Worm (Caenorhabditis elegans) whole organism, midembryonic: ENCODE results near the gene srx-62.

Experiments
- T22C8.4 ChIP-seq: fragments of 200-800 bp; sonication (Bioruptor generic); IDR thresholded peaks from 2 replicates; pipeline ENCODE4 v1.3.6; 2022; ENCODE audit warnings: missing genetic modification characterization, missing compliant biosample characterization
- cog-1 ChIP-seq: sonication (generic microtip); optimal IDR thresholded peaks from 2 replicates; lab custom pipeline; 2016; ENCODE audit warnings: missing genetic modification characterization, missing compliant biosample characterization
- flt-1 ChIP-seq: fragments of 200-800 bp; sonication (Bioruptor generic); IDR thresholded peaks from 2 replicates; pipeline ENCODE4 v1.3.6; 2022; ENCODE audit warnings: missing genetic modification characterization, missing compliant biosample characterization
- klf-2 ChIP-seq: fragments of 200-800 bp; sonication (Bioruptor generic); conservative IDR thresholded peaks from 2 replicates; pipeline ENCODE4 v1.3.6; 2022; ENCODE audit warnings: missing genetic modification reagents, missing genetic modification characterization, missing compliant biosample characterization
- med-1 ChIP-seq: sonication (generic microtip); optimal IDR thresholded peaks from 2 replicates; lab custom pipeline; 2017; ENCODE audit warnings: missing genetic modification characterization, mild to moderate bottlenecking, missing compliant biosample characterization, antibody characterized with exemption, missing genetic modification reagents; ENCODE audit not compliant: insufficient read depth
- ref-1 ChIP-seq: fragments of 200-800 bp; sonication (Bioruptor generic); conservative IDR thresholded peaks from 2 replicates; pipeline ENCODE4 v1.3.6; 2022; ENCODE audit warnings: missing genetic modification reagents, missing genetic modification characterization, missing compliant biosample characterization
- tab-1 ChIP-seq: fragments of 200-800 bp; sonication (Bioruptor generic); IDR thresholded peaks from 2 replicates; pipeline ENCODE4 v1.3.6; 2022; ENCODE audit warnings: missing genetic modification characterization, missing compliant biosample characterization
- ztf-23 ChIP-seq: fragments of 200-800 bp; sonication (Bioruptor generic); IDR thresholded peaks from 2 replicates; pipeline ENCODE4 v1.3.6; 2022; ENCODE audit warnings: missing genetic modification reagents, missing genetic modification characterization, missing compliant biosample characterization
- ztf-29 ChIP-seq: fragments of 200-800 bp; sonication (Bioruptor generic); IDR thresholded peaks from 2 replicates; pipeline ENCODE4 v1.3.6; 2022; ENCODE audit warnings: missing genetic modification reagents, missing genetic modification characterization, missing compliant biosample characterization

Gene srx-62

ce11 chrV:3979053-3979452, 16.7 kb downstream of the srx-62 start, which contains the start of gene nlp-34:
TSS of gene nlp-34 (minus strand) at chrV:3979134.
- TF ChIP-seq tab-1 (GFP tag; lab: Robert Waterston, UW), result no peak
- no peak for TF ChIP-seq med-1 (GFP tag; lab: Kevin White, UChicago)
- TF ChIP-seq cog-1 (tag; lab: Kevin White, UChicago), result no peak
- TF ChIP-seq flt-1, result no peak
- no peak for TF ChIP-seq klf-2 (GFP tag; lab: Robert Waterston, UW)
- TF ChIP-seq ref-1 (GFP tag; lab: Robert Waterston, UW), result no peak
- no peak for TF ChIP-seq ztf-23
- TF ChIP-seq T22C8.4, result no peak
- no peak for TF ChIP-seq ztf-29 (GFP tag; lab: Robert Waterston, UW)

DNA sequence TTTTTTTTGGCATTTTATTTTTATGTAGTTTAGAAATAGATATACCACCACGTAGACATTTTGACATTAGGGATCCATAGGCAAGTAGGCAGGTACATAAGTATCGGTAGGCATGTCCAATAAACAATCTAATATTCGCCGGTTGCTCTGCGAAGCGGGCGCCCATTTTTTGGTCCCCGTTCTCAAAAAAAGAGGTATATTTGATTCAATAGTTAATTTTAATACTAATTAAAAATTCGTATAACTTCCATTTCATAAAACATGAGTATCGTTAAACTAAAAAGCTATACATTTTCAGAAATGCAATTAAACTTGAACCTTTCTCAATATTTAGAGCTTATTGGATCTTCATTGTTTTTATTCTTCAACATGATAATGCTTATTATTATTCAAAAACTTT, 18.8 kb downstream of the srx-62 start, which contains the start of gene str-83:
str-83 (plus strand) TSS at position 301 of the 400 bp plus-strand sequence.
- no peak for TF ChIP-seq ztf-23
- no peak for TF ChIP-seq med-1 (GFP tag; lab: Kevin White, UChicago)
- TF ChIP-seq cog-1 (tag; lab: Kevin White, UChicago), result no peak
- TF ChIP-seq T22C8.4, result no peak
- TF ChIP-seq flt-1, result no peak
- no peak for TF ChIP-seq ref-1 (GFP tag; lab: Robert Waterston, UW)
- no peak for TF ChIP-seq ztf-29 (GFP tag; lab: Robert Waterston, UW)
- no peak for TF ChIP-seq klf-2 (GFP tag; lab: Robert Waterston, UW)
- TF ChIP-seq tab-1 (GFP tag; lab: Robert Waterston, UW), result no peak

DNA sequence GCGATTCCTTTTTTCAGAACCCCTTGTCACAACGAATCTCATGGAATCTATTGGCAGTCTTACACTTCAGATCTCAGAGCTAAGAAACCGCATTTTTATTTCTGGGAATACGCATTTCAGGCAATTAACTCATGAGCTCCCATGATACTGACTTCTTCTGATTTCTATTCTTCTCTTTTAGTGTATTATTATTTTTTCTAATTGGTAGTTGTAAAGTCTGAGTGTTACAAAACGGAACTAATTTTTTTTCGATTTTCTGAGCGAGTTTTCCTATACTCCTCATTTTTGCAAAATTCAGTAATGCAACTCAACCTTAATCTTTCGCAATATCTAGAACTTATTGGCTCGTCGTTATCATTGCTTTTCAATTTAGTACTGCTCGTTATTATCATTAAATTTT, 21.4 kb downstream of the srx-62 start, which contains the start of gene str-82:
str-82 (plus strand) TSS at position 301 of the 400 bp plus-strand sequence.
- TF ChIP-seq tab-1 (GFP tag; lab: Robert Waterston, UW) (no peak), cog-1 (tag; lab: Kevin White, UChicago) (no peak)

ce11 chrV:3972846-3973245, 22.9 kb downstream of the srx-62 start, which contains the start of gene cyp-34A10:
TSS of gene cyp-34A10 (minus strand) at chrV:3972991.
- TF ChIP-seq tab-1 (GFP tag; lab: Robert Waterston, UW) (no peak), med-1 (GFP tag; lab: Kevin White, UChicago) (no peak)

- no peak for TF ChIP-seq flt-1
- no peak for TF ChIP-seq ref-1 (GFP tag; lab: Robert Waterston, UW)
- no peak for TF ChIP-seq tab-1 (GFP tag; lab: Robert Waterston, UW)
- TF ChIP-seq med-1 (GFP tag; lab: Kevin White, UChicago), result no peak
These were observed 25.3 kb downstream of the srx-62 start, which contains the start of gene cyp-34A9 for ce11 chrV:3970410-3970809. TSS of gene cyp-34A9 (minus strand) at chrV:3970540.

DNA sequence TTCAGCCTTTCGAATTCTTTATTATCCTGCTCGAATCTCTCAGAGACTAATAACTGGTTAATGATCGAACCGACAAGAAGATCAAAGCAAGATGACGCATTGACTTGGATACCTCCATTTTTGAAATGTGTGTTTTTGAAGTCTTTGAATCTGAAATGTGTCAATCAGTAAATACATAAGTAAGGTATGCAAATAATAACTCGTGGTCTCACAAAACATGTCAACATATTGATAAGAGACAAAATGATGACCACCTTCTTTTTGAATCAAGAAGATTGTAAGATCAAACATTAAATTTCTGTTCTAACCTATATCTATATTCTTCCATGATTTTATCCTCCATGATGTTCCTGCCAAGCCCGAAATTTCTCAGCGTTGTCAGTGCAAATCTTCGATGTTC, 26.1 kb downstream of the srx-62 start:
- no peak for TF ChIP-seq ztf-23
- no peak for TF ChIP-seq cog-1 (tag; lab: Kevin White, UChicago)
- TF ChIP-seq med-1 (GFP tag; lab: Kevin White, UChicago), result no peak
- TF ChIP-seq ztf-29 (GFP tag; lab: Robert Waterston, UW), result no peak
- TF ChIP-seq ref-1 (GFP tag; lab: Robert Waterston, UW), result no peak
- no peak for TF ChIP-seq klf-2 (GFP tag; lab: Robert Waterston, UW)
- TF ChIP-seq flt-1, result no peak
- no peak for TF ChIP-seq T22C8.4
- TF ChIP-seq tab-1 (GFP tag; lab: Robert Waterston, UW), result no peak

ce11 chrV:3968929-3969328, 26.8 kb downstream of the srx-62 start:
- TF ChIP-seq ztf-23, result no peak
- TF ChIP-seq tab-1 (GFP tag; lab: Robert Waterston, UW), result no peak
- TF ChIP-seq cog-1 (tag; lab: Kevin White, UChicago), result no peak
- no peak for TF ChIP-seq klf-2 (GFP tag; lab: Robert Waterston, UW)
- TF ChIP-seq ztf-29 (GFP tag; lab: Robert Waterston, UW), result no peak
- TF ChIP-seq T22C8.4, result no peak
- TF ChIP-seq med-1 (GFP tag; lab: Kevin White, UChicago), result no peak
- no peak for TF ChIP-seq flt-1
- no peak for TF ChIP-seq ref-1 (GFP tag; lab: Robert Waterston, UW)

DNA sequence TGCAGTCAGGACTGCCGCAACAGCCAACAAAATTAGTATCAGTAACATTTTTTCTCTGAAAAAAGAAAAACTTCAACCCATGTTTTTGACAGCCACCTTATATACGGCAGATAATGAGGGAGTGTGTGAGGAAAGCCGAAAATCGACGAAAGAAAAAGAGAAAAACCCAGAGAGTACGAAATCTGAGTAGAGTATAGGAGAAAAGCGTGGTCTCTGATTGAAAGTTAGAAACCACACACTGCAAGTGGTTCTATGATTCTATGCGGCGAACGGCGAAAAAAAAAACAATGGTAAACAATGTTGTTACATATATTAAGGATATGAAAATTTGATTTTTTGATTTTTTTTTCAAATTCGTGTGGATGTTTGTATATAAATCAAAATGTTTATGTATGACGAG, 28.0 kb downstream of the srx-62 start, which contains the start of gene cyp-34A8:
cyp-34A8 (minus strand) TSS at position 62 of the 400 bp plus-strand sequence.
- TF ChIP-seq cog-1 (tag; lab: Kevin White, UChicago) (no peak), tab-1 (GFP tag; lab: Robert Waterston, UW) (no peak)

DNA sequence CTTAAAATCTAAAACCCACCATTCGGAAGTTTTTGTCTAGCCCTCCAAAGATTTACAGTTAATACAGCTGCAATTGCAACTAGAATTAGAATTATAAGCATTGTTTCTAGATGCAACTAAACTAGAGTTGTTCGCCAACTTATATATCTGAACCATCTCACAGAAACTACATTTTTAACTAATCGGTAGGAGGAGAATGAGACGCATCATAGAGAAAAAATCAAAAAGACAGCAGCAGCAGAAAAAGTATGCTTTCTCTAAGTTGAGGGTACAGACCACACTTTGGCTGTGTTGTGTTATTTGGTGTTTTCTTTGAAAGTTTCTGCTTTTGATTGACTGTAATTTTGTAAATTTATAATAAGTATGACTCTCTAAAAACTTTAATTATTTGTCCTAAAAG, 32.0 kb downstream of the srx-62 start, which contains the start of gene cyp-34A7:
cyp-34A7 (minus strand) TSS at position 101 of the 400 bp plus-strand sequence.
- TF ChIP-seq med-1 (GFP tag; lab: Kevin White, UChicago) (no peak), ztf-23 (no peak), flt-1 (no peak), cog-1 (tag; lab: Kevin White, UChicago) (no peak), T22C8.4 (no peak), tab-1 (GFP tag; lab: Robert Waterston, UW) (no peak), klf-2 (GFP tag; lab: Robert Waterston, UW) (no peak), ztf-29 (GFP tag; lab: Robert Waterston, UW) (no peak), ref-1 (GFP tag; lab: Robert Waterston, UW) (no peak)

DNA sequence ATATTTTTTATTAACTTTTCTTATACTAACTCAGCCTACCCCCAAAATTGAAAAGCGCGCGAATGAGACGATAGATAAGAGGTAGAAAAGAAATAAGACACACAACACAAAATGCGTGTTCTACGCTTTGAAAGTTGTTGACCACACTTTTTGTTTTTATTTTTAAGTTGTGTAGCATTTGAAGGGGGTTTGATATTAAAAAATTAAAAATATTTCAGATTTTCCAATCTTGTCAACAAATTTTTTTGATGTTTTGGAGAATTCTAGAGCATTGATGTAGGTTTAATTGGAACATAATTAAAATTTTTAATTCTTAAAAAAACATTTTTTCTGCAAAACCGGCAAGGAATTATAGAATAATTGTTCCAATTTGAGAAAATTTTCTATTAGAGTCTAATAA, 34.5 kb downstream of the srx-62 start, which contains the start of gene cyp-34A6:
cyp-34A6 (minus strand) TSS at position 101 of the 400 bp plus-strand sequence.
- TF ChIP-seq ref-1 (GFP tag; lab: Robert Waterston, UW), result no peak
- TF ChIP-seq med-1 (GFP tag; lab: Kevin White, UChicago), result no peak
- no peak for TF ChIP-seq T22C8.4
- no peak for TF ChIP-seq ztf-23
- no peak for TF ChIP-seq cog-1 (tag; lab: Kevin White, UChicago)
- no peak for TF ChIP-seq tab-1 (GFP tag; lab: Robert Waterston, UW)
- no peak for TF ChIP-seq klf-2 (GFP tag; lab: Robert Waterston, UW)
- TF ChIP-seq flt-1, result no peak
- TF ChIP-seq ztf-29 (GFP tag; lab: Robert Waterston, UW), result no peak
